Fruit fly (Drosophila melanogaster): ENCODE measurements around the gene CG11307.

DNA sequence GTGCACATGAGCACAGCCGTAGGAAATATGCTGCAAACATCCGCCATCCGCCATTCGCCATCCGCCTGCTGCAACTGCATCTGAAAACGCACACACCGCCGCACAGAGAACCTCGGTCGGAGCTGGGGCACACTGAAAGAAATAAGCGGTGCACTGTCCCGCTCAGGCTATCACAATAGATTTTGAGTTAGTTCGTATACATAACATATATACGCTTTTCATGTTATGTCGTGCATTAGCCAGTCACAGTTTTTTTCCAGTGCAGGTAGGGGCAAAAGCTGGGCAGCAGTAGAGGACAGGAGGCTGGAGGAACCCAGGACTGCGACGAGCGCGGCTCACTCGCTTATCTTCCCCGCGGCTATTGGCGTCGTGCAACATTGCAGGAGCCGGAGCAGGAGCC, 23.0 kb upstream of the CG11307 start:
- TF ChIP-seq CG6854 (GFP tag; optimal IDR thresholded peaks at IDR 0.05) (peak; percentile 32), Eip93F (GFP tag; optimal IDR thresholded peaks at IDR 0.05) (no peak), Sox15 (GFP tag; optimal IDR thresholded peaks at IDR 0.05) (peak; percentile 16), CG32006 (GFP tag; optimal IDR thresholded peaks at IDR 0.05) (no peak), Smox (GFP tag; optimal IDR thresholded peaks at IDR 0.05) (peak; percentile 51), CG8632 (GFP tag; optimal IDR thresholded peaks at IDR 0.05) (peak; percentile 35), CG16779 (tag; optimal IDR thresholded peaks at IDR 0.05) (peak; percentile 25), OdsH (GFP tag; optimal IDR thresholded peaks at IDR 0.05) (peak; percentile 48), Sox14 (GFP tag; optimal IDR thresholded peaks at IDR 0.05) (peak; percentile 64)
